Worm (Caenorhabditis elegans) whole organism, young adult: ENCODE measurements around the gene Y32H12A.8.

Experiments used
- B0035.1 ChIP-seq: sonication (generic microtip); optimal IDR thresholded peaks from 2 replicates; lab custom pipeline; 2016; ENCODE audit warnings: missing genetic modification characterization, mild to moderate bottlenecking, missing compliant biosample characterization, missing genotype, missing genetic modification reagents
- B0261.1 ChIP-seq: sonication (generic microtip); optimal IDR thresholded peaks from 2 replicates; lab custom pipeline; 2016; ENCODE audit warnings: mild to moderate bottlenecking, missing genetic modification characterization, moderate library complexity, missing compliant biosample characterization
- F10E7.11 ChIP-seq: sonication (generic microtip); optimal IDR thresholded peaks from 2 replicates; lab custom pipeline; 2017; ENCODE audit warnings: mild to moderate bottlenecking, missing genetic modification characterization, moderate library complexity, missing compliant biosample characterization
- F23B12.7 ChIP-seq: sonication (generic microtip); optimal IDR thresholded peaks from 2 replicates; lab custom pipeline; 2017; ENCODE audit warnings: missing genetic modification characterization, mild to moderate bottlenecking, missing compliant biosample characterization, antibody characterized with exemption, moderate library complexity; ENCODE audit not compliant: insufficient read depth
- F33H1.4 ChIP-seq: fragments of 200-800 bp; sonication (Bioruptor generic); IDR thresholded peaks from 2 replicates; pipeline ENCODE4 v1.3.6; 2022; ENCODE audit warnings: missing genetic modification reagents, missing genetic modification characterization, missing compliant biosample characterization
- F39B2.1 ChIP-seq: fragments of 200-800 bp; sonication (Bioruptor generic); IDR thresholded peaks from 2 replicates; pipeline ENCODE4 v1.3.6; 2022; ENCODE audit warnings: missing genetic modification reagents, missing genetic modification characterization, missing compliant biosample characterization
- K12H6.12 ChIP-seq: fragments of 200-800 bp; sonication (Bioruptor generic); optimal IDR thresholded peaks from 2 replicates; lab custom pipeline; 2018; ENCODE audit warnings: mild to moderate bottlenecking, missing genetic modification characterization, missing compliant biosample characterization
- Y53F4B.3 ChIP-seq: fragments of 200-800 bp; sonication (Bioruptor generic); IDR thresholded peaks from 2 replicates; pipeline ENCODE4 v1.3.6; 2022; ENCODE audit warnings: missing genetic modification reagents, missing genetic modification characterization, missing compliant biosample characterization
- Y53G8AR.9 ChIP-seq: fragments of 200-800 bp; sonication (Bioruptor generic); conservative IDR thresholded peaks from 2 replicates; pipeline ENCODE4 v1.3.6; 2022; ENCODE audit warnings: missing genetic modification reagents, missing genetic modification characterization, missing compliant biosample characterization
- ZK185.1 ChIP-seq: sonication (generic microtip); optimal IDR thresholded peaks from 2 replicates; lab custom pipeline; 2016; ENCODE audit warnings: mild to moderate bottlenecking, missing genetic modification characterization, missing compliant biosample characterization; ENCODE audit not compliant: poor library complexity, severe bottlenecking
- athp-1 ChIP-seq: sonication (generic microtip); optimal IDR thresholded peaks from 2 replicates; lab custom pipeline; 2017; ENCODE audit warnings: mild to moderate bottlenecking, missing genetic modification characterization, missing compliant biosample characterization
- ceh-100 ChIP-seq: fragments of 200-800 bp; sonication (Bioruptor generic); IDR thresholded peaks from 2 replicates; pipeline ENCODE4 v1.3.6; 2022; ENCODE audit warnings: missing genetic modification reagents, missing genetic modification characterization, missing compliant biosample characterization
- ceh-27 ChIP-seq: fragments of 200-800 bp; sonication (Bioruptor generic); optimal IDR thresholded peaks from 2 replicates; lab custom pipeline; 2018; ENCODE audit warnings: mild to moderate bottlenecking, missing genetic modification characterization, moderate library complexity, missing compliant biosample characterization
- ceh-79 ChIP-seq: sonication (generic microtip); optimal IDR thresholded peaks from 2 replicates; lab custom pipeline; 2017; ENCODE audit warnings: mild to moderate bottlenecking, missing genetic modification characterization, missing compliant biosample characterization
- ceh-91 ChIP-seq: fragments of 200-800 bp; sonication (Bioruptor generic); IDR thresholded peaks from 2 replicates; pipeline ENCODE4 v1.3.6; 2022; ENCODE audit warnings: missing genetic modification reagents, missing genetic modification characterization, missing compliant biosample characterization
- dpff-1 ChIP-seq: sonication (generic microtip); optimal IDR thresholded peaks from 2 replicates; lab custom pipeline; 2017; ENCODE audit warnings: mild to moderate bottlenecking, missing genetic modification characterization, missing compliant biosample characterization
- egrh-3 ChIP-seq: fragments of 200-800 bp; sonication (Bioruptor generic); IDR thresholded peaks from 2 replicates; pipeline ENCODE4 v1.3.6; 2022; ENCODE audit warnings: missing genetic modification reagents, missing genetic modification characterization, missing compliant biosample characterization
- gei-17 ChIP-seq: fragments of 200-800 bp; sonication (Bioruptor generic); optimal IDR thresholded peaks from 2 replicates; lab custom pipeline; 2018; ENCODE audit warnings: mild to moderate bottlenecking, missing genetic modification characterization, missing compliant biosample characterization
- hmg-1.2 ChIP-seq: fragments of 200-800 bp; sonication (Bioruptor generic); IDR thresholded peaks from 2 replicates; pipeline ENCODE4 v1.3.6; 2022; ENCODE audit warnings: missing genetic modification reagents, missing genetic modification characterization, missing compliant biosample characterization
- hsf-1 ChIP-seq: fragments of 200-800 bp; sonication (Bioruptor generic); IDR thresholded peaks from 2 replicates; pipeline ENCODE4 v1.3.6; 2022; ENCODE audit warnings: missing genetic modification reagents, missing genetic modification characterization, missing compliant biosample characterization
- lag-1 ChIP-seq: fragments of 200-800 bp; sonication (Bioruptor generic); IDR thresholded peaks from 2 replicates; pipeline ENCODE4 v1.3.6; 2022; ENCODE audit warnings: missing genetic modification reagents, missing genetic modification characterization, missing compliant biosample characterization
- let-607 ChIP-seq, 2 experiments: fragments of 200-800 bp in 1 of 2; sonication (Bioruptor generic) in 1 of 2; sonication (generic microtip) in 1 of 2; optimal IDR thresholded peaks; 2 replicates each; lab custom pipeline; 2016 to 2018; ENCODE audit warnings: mild to moderate bottlenecking in 2 of 2, missing compliant biosample characterization in 2 of 2, missing genetic modification characterization in 2 of 2, moderate library complexity in 2 of 2, missing genotype in 1 of 2
- lin-54 ChIP-seq: fragments of 200-800 bp; sonication (Bioruptor generic); optimal IDR thresholded peaks from 2 replicates; lab custom pipeline; 2018; ENCODE audit warnings: mild to moderate bottlenecking, missing genetic modification characterization, missing compliant biosample characterization
- lir-1 ChIP-seq: fragments of 200-800 bp; sonication (Bioruptor generic); conservative IDR thresholded peaks from 2 replicates; pipeline ENCODE4 v1.3.6; 2022; ENCODE audit warnings: missing genetic modification reagents, missing genetic modification characterization, missing compliant biosample characterization
- madf-6 ChIP-seq: fragments of 200-800 bp; sonication (Bioruptor generic); IDR thresholded peaks from 2 replicates; pipeline ENCODE4 v1.3.6; 2022; ENCODE audit warnings: missing genetic modification reagents, missing genetic modification characterization, missing compliant biosample characterization
- madf-8 ChIP-seq: fragments of 200-800 bp; sonication (Bioruptor generic); conservative IDR thresholded peaks from 2 replicates; pipeline ENCODE4 v1.3.6; 2022; ENCODE audit warnings: missing genetic modification reagents, missing genetic modification characterization, missing compliant biosample characterization
- mxl-1 ChIP-seq: sonication (generic microtip); optimal IDR thresholded peaks from 2 replicates; lab custom pipeline; 2016; ENCODE audit warnings: missing genetic modification characterization, missing compliant biosample characterization
- nhr-179 ChIP-seq: sonication (generic microtip); optimal IDR thresholded peaks from 2 replicates; lab custom pipeline; 2016; ENCODE audit warnings: mild to moderate bottlenecking, missing genetic modification characterization, missing compliant biosample characterization
- nhr-27 ChIP-seq: fragments of 200-800 bp; sonication (Bioruptor generic); optimal IDR thresholded peaks from 2 replicates; lab custom pipeline; 2018; ENCODE audit warnings: mild to moderate bottlenecking, missing genetic modification characterization, moderate library complexity, missing compliant biosample characterization
- pha-4 ChIP-seq: fragments of 150-350 bp; sonication (generic microtip); optimal IDR thresholded peaks from 2 replicates; lab custom pipeline; 2014; ENCODE audit warnings: missing biosample characterization, missing genetic modification reagents, missing genetic modification characterization
- sdz-38 ChIP-seq: sonication (generic microtip); optimal IDR thresholded peaks from 2 replicates; lab custom pipeline; 2016; ENCODE audit warnings: missing genotype, missing genetic modification characterization, missing compliant biosample characterization
- sea-2 ChIP-seq: fragments of 200-800 bp; sonication (Bioruptor generic); IDR thresholded peaks from 2 replicates; pipeline ENCODE4 v1.3.6; 2022; ENCODE audit warnings: missing genetic modification characterization, missing compliant biosample characterization
- snpc-3.4 ChIP-seq: sonication (generic microtip); optimal IDR thresholded peaks from 2 replicates; lab custom pipeline; 2017; ENCODE audit warnings: missing genetic modification characterization, mild to moderate bottlenecking, missing compliant biosample characterization, antibody characterized with exemption, moderate library complexity, missing genotype, missing genetic modification reagents
- somi-1 ChIP-seq: fragments of 200-800 bp; sonication (Bioruptor generic); optimal IDR thresholded peaks from 2 replicates; lab custom pipeline; 2018; ENCODE audit warnings: mild to moderate bottlenecking, missing genetic modification characterization, missing compliant biosample characterization
- tlf-1 ChIP-seq: fragments of 200-800 bp; sonication (Bioruptor generic); optimal IDR thresholded peaks from 2 replicates; lab custom pipeline; 2018; ENCODE audit warnings: mild to moderate bottlenecking, missing genetic modification characterization, missing compliant biosample characterization
- zfh-2 ChIP-seq: fragments of 200-800 bp; sonication (Bioruptor generic); conservative IDR thresholded peaks from 2 replicates; pipeline ENCODE4 v1.3.6; 2022; ENCODE audit warnings: missing genetic modification reagents, missing genetic modification characterization, missing compliant biosample characterization
- zim-3 ChIP-seq: sonication (generic microtip); optimal IDR thresholded peaks from 2 replicates; lab custom pipeline; 2017; ENCODE audit warnings: mild to moderate bottlenecking, missing genetic modification characterization, moderate library complexity, missing compliant biosample characterization

Gene Y32H12A.8

DNA sequence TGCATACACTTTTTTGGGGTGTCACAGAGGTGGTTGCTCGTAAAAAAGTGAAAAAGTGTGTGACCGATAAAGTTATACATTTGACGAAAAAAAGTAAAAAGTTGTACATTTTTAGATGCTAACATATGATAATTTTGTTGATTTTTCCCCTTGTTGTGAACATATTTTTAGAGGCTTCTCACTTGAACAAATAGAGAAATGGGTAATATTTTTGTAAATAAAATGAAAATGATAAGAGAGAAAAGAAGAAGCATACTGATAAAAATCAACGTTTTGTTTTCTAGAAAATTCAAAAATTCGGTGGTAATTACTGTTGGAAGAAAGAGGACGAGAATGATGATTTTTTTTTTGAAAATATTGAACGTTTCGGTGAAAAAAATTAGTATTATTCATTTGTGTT is 14.4 kb upstream of the Y32H12A.8 start:
- TF ChIP-seq sdz-38 (tag; lab: Kevin White, UChicago): no peak
- TF ChIP-seq, all 124 proteins: peak for 0

DNA sequence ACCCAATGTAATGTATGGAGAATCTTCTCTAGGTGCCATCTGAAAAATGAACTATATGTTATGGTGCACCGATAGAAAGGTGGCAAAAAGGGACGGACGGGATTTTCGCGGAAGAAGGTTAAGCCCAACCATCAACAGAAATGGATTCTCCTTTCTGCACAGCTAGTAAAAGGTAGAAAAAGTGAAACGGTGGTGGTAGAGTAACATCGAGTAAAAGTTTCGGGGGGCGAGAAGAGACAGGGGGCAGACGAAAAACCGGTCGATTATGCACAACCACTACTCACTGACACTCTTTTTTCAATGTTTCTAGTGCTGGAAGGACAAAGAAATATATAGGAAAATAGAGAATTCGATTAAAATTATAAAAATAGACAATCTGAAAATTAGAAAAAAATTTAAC is 13.7 kb upstream of the Y32H12A.8 start:
- TF ChIP-seq ZK185.1 (tag; lab: Kevin White, UChicago) (no peak), let-607 (tag; optimal IDR thresholded peaks at IDR 0.05; lab: Kevin White, UChicago) (no peak), madf-6 (GFP tag; lab: Robert Waterston, UW) (no peak), lin-54 (GFP tag; lab: Kevin White, UChicago) (no peak), B0261.1 (tag; lab: Kevin White, UChicago) (no peak)
- TF ChIP-seq, all 124 proteins: peak for 0

DNA sequence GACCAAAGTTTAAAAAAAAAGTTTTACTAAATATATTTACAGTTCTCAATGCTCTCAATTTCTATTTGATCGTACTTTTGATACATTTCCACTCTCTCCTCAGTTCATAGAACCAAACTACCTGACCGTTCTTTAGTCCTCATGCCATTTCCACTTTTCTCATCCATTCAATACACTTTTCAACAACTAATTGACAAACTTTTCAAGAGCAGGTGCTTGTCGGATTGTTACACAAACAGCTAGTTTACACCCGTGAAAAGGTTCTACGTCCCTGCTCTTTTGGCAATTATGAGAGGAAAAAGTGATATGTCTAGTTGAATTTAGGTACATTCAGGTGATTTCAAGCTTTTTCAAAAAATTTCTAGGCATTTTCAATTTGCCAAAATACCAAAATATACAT is 12.1 kb upstream of the Y32H12A.8 start:
- TF ChIP-seq mxl-1 (tag; lab: Kevin White, UChicago) (no peak), sea-2 (no peak), nhr-179 (tag; lab: Kevin White, UChicago) (no peak), zim-3 (tag; lab: Kevin White, UChicago) (no peak), dpff-1 (tag; lab: Kevin White, UChicago) (no peak), lir-1 (GFP tag; lab: Robert Waterston, UW) (no peak), tlf-1 (GFP tag; lab: Kevin White, UChicago) (no peak), ceh-91 (GFP tag; lab: Robert Waterston, UW) (no peak), snpc-3.4 (tag; lab: Kevin White, UChicago) (no peak), F33H1.4 (no peak), B0035.1 (no peak), somi-1 (GFP tag; lab: Kevin White, UChicago) (no peak), hmg-1.2 (no peak), B0261.1 (tag; lab: Kevin White, UChicago) (no peak)

ce11 chrIII:5413680-5414079 is 7.8 kb upstream of the Y32H12A.8 start, which contains the start of gene grl-22:
Gene grl-22, minus strand, starts transcription at chrIII:5414011.
- TF ChIP-seq zfh-2 (GFP tag; lab: Robert Waterston, UW) (peak; percentile 86), Y53F4B.3 (no peak), egrh-3 (GFP tag; lab: Robert Waterston, UW) (peak; percentile 64; the same call in 1 of the 2 replicates)
- TF ChIP-seq, all 124 proteins: peak for 2

DNA sequence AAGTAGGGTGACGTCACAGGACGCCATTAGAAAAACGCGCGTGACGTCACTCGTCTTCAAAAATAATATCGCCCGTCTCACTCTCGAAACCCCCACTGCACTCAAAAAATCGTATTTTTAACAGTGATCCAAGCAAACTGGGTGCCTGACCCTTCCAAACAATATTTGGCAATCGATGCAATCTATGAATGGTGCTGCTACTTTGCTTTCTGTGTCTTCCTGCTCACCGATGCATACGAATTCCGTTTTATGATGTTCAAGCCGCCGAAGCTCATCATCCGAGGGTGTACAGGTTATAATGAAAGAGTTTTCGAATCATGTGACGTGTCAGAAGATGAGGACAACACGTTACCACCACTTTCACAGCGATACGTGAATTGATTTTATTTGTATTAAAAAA is 1.8 kb upstream of the Y32H12A.8 start, which contains the start of gene W03A5.1:
TSS of gene W03A5.1 (plus strand) at position 301 of the 400 bp plus-strand sequence.
- no peak for TF ChIP-seq nhr-27
- no peak for TF ChIP-seq hsf-1
- no peak for TF ChIP-seq let-607 (tag; optimal IDR thresholded peaks at IDR 0.05; lab: Kevin White, UChicago)
- TF ChIP-seq F39B2.1 (GFP tag; lab: Robert Waterston, UW): no peak
- no peak for TF ChIP-seq F10E7.11 (tag; lab: Kevin White, UChicago)
- TF ChIP-seq ceh-27 (GFP tag; lab: Kevin White, UChicago): no peak
- TF ChIP-seq B0261.1 (tag; lab: Kevin White, UChicago): no peak
- TF ChIP-seq egrh-3 (GFP tag; lab: Robert Waterston, UW): no peak
- TF ChIP-seq pha-4 (tag; lab: Kevin White, UChicago): no peak
- no peak for TF ChIP-seq K12H6.12 (tag; lab: Kevin White, UChicago)
- TF ChIP-seq Y53F4B.3: no peak
- TF ChIP-seq athp-1 (tag; lab: Kevin White, UChicago): no peak
- TF ChIP-seq lag-1 (GFP tag; lab: Robert Waterston, UW): no peak
- no peak for TF ChIP-seq ceh-100 (GFP tag; lab: Robert Waterston, UW)
- TF ChIP-seq madf-8: no peak
- TF ChIP-seq F23B12.7: no peak
- no peak for TF ChIP-seq ceh-79 (tag; lab: Kevin White, UChicago)
- TF ChIP-seq Y53G8AR.9: no peak
- TF ChIP-seq gei-17 (GFP tag; lab: Kevin White, UChicago): no peak
